Worm (Caenorhabditis elegans) whole organism, young adult: ENCODE results near the gene cct-7.

ENCODE experiments used
- F52B5.7 ChIP-seq: sonication (generic microtip); optimal IDR thresholded peaks from 2 replicates; lab custom pipeline; 2016; ENCODE audit warnings: mild to moderate bottlenecking, missing genetic modification characterization, missing compliant biosample characterization
- F55B11.4 ChIP-seq: sonication (generic microtip); optimal IDR thresholded peaks from 2 replicates; lab custom pipeline; 2016; ENCODE audit warnings: missing compliant biosample characterization, missing genetic modification characterization, borderline replicate concordance; ENCODE audit not compliant: insufficient read depth
- T26A5.8 ChIP-seq: sonication (generic microtip); optimal IDR thresholded peaks from 2 replicates; lab custom pipeline; 2016; ENCODE audit warnings: missing genetic modification characterization, missing compliant biosample characterization
- Y53F4B.3 ChIP-seq: fragments of 200-800 bp; sonication (Bioruptor generic); IDR thresholded peaks from 2 replicates; pipeline ENCODE4 v1.3.6; 2022; ENCODE audit warnings: missing genetic modification reagents, missing genetic modification characterization, missing compliant biosample characterization
- Y56A3A.18 ChIP-seq: fragments of 200-800 bp; sonication (Bioruptor generic); IDR thresholded peaks from 2 replicates; pipeline ENCODE4 v1.3.6; 2022; ENCODE audit warnings: missing genetic modification reagents, missing genetic modification characterization, missing compliant biosample characterization
- Y95B8A.8 ChIP-seq: fragments of 200-800 bp; sonication (Bioruptor generic); IDR thresholded peaks from 2 replicates; pipeline ENCODE4 v1.3.6; 2022; ENCODE audit warnings: missing genetic modification reagents, missing genetic modification characterization, missing compliant biosample characterization
- athp-1 ChIP-seq: sonication (generic microtip); optimal IDR thresholded peaks from 2 replicates; lab custom pipeline; 2017; ENCODE audit warnings: mild to moderate bottlenecking, missing genetic modification characterization, missing compliant biosample characterization
- attf-3 ChIP-seq: fragments of 200-800 bp; sonication (Bioruptor generic); conservative IDR thresholded peaks from 2 replicates; pipeline ENCODE4 v1.3.6; 2022; ENCODE audit warnings: missing genetic modification reagents, missing genetic modification characterization, missing compliant biosample characterization
- attf-6 ChIP-seq: fragments of 200-800 bp; sonication (Bioruptor generic); IDR thresholded peaks from 2 replicates; pipeline ENCODE4 v1.3.6; 2022; ENCODE audit warnings: missing genetic modification reagents, missing genetic modification characterization, missing compliant biosample characterization
- bed-2 ChIP-seq: fragments of 200-800 bp; sonication (Bioruptor generic); IDR thresholded peaks from 2 replicates; pipeline ENCODE4 v1.3.6; 2022; ENCODE audit warnings: missing genetic modification reagents, missing genetic modification characterization, missing compliant biosample characterization
- cebp-1 ChIP-seq, 2 experiments: fragments of 200-800 bp in 1 of 2; sonication (Bioruptor generic) in 1 of 2; sonication (generic microtip) in 1 of 2; IDR thresholded peaks in 1 of 2; optimal IDR thresholded peaks in 1 of 2; 2 replicates each; pipeline versions ENCODE4 v1.3.6 to Lab custom; 2017 to 2022; ENCODE audit warnings: missing compliant biosample characterization in 2 of 2, missing genetic modification characterization in 2 of 2, mild to moderate bottlenecking in 1 of 2, missing genetic modification reagents in 1 of 2, moderate library complexity in 1 of 2
- cebp-2 ChIP-seq: fragments of 200-800 bp; sonication (Bioruptor generic); IDR thresholded peaks from 2 replicates; pipeline ENCODE4 v1.3.6; 2022; ENCODE audit warnings: missing genetic modification characterization, missing compliant biosample characterization
- ceh-100 ChIP-seq: fragments of 200-800 bp; sonication (Bioruptor generic); IDR thresholded peaks from 2 replicates; pipeline ENCODE4 v1.3.6; 2022; ENCODE audit warnings: missing genetic modification reagents, missing genetic modification characterization, missing compliant biosample characterization
- ceh-40 ChIP-seq: fragments of 200-800 bp; sonication (Bioruptor generic); IDR thresholded peaks from 2 replicates; pipeline ENCODE4 v1.3.6; 2022; ENCODE audit warnings: missing genetic modification characterization, missing compliant biosample characterization
- dox-1 ChIP-seq: fragments of 200-800 bp; sonication (Bioruptor generic); IDR thresholded peaks from 2 replicates; pipeline ENCODE4 v1.3.6; 2022; ENCODE audit warnings: missing genetic modification reagents, missing genetic modification characterization, missing compliant biosample characterization
- efl-1 ChIP-seq: fragments of 150-350 bp; optimal IDR thresholded peaks from 2 replicates; lab custom pipeline; 2014; ENCODE audit warnings: missing biosample characterization, missing genetic modification reagents, missing genetic modification characterization
- egrh-3 ChIP-seq: fragments of 200-800 bp; sonication (Bioruptor generic); IDR thresholded peaks from 2 replicates; pipeline ENCODE4 v1.3.6; 2022; ENCODE audit warnings: missing genetic modification reagents, missing genetic modification characterization, missing compliant biosample characterization
- fkh-3 ChIP-seq: sonication (generic microtip); optimal IDR thresholded peaks from 2 replicates; lab custom pipeline; 2016; ENCODE audit warnings: mild to moderate bottlenecking, missing genetic modification characterization, missing compliant biosample characterization
- gei-17 ChIP-seq: fragments of 200-800 bp; sonication (Bioruptor generic); optimal IDR thresholded peaks from 2 replicates; lab custom pipeline; 2018; ENCODE audit warnings: mild to moderate bottlenecking, missing genetic modification characterization, missing compliant biosample characterization
- him-1 ChIP-seq: sonication (generic microtip); optimal IDR thresholded peaks from 2 replicates; lab custom pipeline; 2016; ENCODE audit warnings: missing genotype, missing genetic modification reagents, missing genetic modification characterization, missing compliant biosample characterization
- hlh-12 ChIP-seq: sonication (generic microtip); optimal IDR thresholded peaks from 2 replicates; lab custom pipeline; 2016; ENCODE audit warnings: missing genetic modification characterization, missing compliant biosample characterization
- hmg-1.2 ChIP-seq: fragments of 200-800 bp; sonication (Bioruptor generic); IDR thresholded peaks from 2 replicates; pipeline ENCODE4 v1.3.6; 2022; ENCODE audit warnings: missing genetic modification reagents, missing genetic modification characterization, missing compliant biosample characterization
- hmg-20 ChIP-seq: fragments of 200-800 bp; sonication (Bioruptor generic); IDR thresholded peaks from 2 replicates; pipeline ENCODE4 v1.3.6; 2022; ENCODE audit warnings: missing genetic modification reagents, missing genetic modification characterization, missing compliant biosample characterization
- let-607 ChIP-seq, 2 experiments: fragments of 200-800 bp in 1 of 2; sonication (Bioruptor generic) in 1 of 2; sonication (generic microtip) in 1 of 2; optimal IDR thresholded peaks; 2 replicates each; lab custom pipeline; 2016 to 2018; ENCODE audit warnings: mild to moderate bottlenecking in 2 of 2, missing compliant biosample characterization in 2 of 2, missing genetic modification characterization in 2 of 2, moderate library complexity in 2 of 2, missing genotype in 1 of 2
- lin-26 ChIP-seq: fragments of 200-800 bp; sonication (Bioruptor generic); IDR thresholded peaks from 2 replicates; pipeline ENCODE4 v1.3.6; 2022; ENCODE audit warnings: missing genetic modification reagents, missing genetic modification characterization, missing compliant biosample characterization
- lin-54 ChIP-seq: fragments of 200-800 bp; sonication (Bioruptor generic); optimal IDR thresholded peaks from 2 replicates; lab custom pipeline; 2018; ENCODE audit warnings: mild to moderate bottlenecking, missing genetic modification characterization, missing compliant biosample characterization
- lir-1 ChIP-seq: fragments of 200-800 bp; sonication (Bioruptor generic); conservative IDR thresholded peaks from 2 replicates; pipeline ENCODE4 v1.3.6; 2022; ENCODE audit warnings: missing genetic modification reagents, missing genetic modification characterization, missing compliant biosample characterization
- lsl-1 ChIP-seq: fragments of 200-800 bp; sonication (Bioruptor generic); optimal IDR thresholded peaks from 2 replicates; lab custom pipeline; 2018; ENCODE audit warnings: mild to moderate bottlenecking, missing genetic modification characterization, moderate library complexity, missing compliant biosample characterization
- lsy-27 ChIP-seq: sonication (generic microtip); optimal IDR thresholded peaks from 2 replicates; lab custom pipeline; 2017; ENCODE audit warnings: missing genetic modification characterization, mild to moderate bottlenecking, missing compliant biosample characterization, antibody characterized with exemption, missing genotype, borderline replicate concordance; ENCODE audit not compliant: insufficient read depth
- madf-6 ChIP-seq: fragments of 200-800 bp; sonication (Bioruptor generic); IDR thresholded peaks from 2 replicates; pipeline ENCODE4 v1.3.6; 2022; ENCODE audit warnings: missing genetic modification reagents, missing genetic modification characterization, missing compliant biosample characterization
- madf-8 ChIP-seq: fragments of 200-800 bp; sonication (Bioruptor generic); conservative IDR thresholded peaks from 2 replicates; pipeline ENCODE4 v1.3.6; 2022; ENCODE audit warnings: missing genetic modification reagents, missing genetic modification characterization, missing compliant biosample characterization
- mcd-1 ChIP-seq: fragments of 200-800 bp; sonication (Bioruptor generic); IDR thresholded peaks from 2 replicates; pipeline ENCODE4 v1.3.6; 2022; ENCODE audit warnings: missing genetic modification reagents, missing genetic modification characterization, missing compliant biosample characterization
- mel-28 ChIP-seq: sonication (generic microtip); optimal IDR thresholded peaks from 2 replicates; lab custom pipeline; 2016; ENCODE audit warnings: borderline replicate concordance, mild to moderate bottlenecking, missing genetic modification characterization, missing compliant biosample characterization
- pbrm-1 ChIP-seq: fragments of 200-800 bp; sonication (Bioruptor generic); IDR thresholded peaks from 2 replicates; pipeline ENCODE4 v1.3.6; 2022; ENCODE audit warnings: missing genetic modification reagents, missing genetic modification characterization, missing compliant biosample characterization
- pha-4 ChIP-seq: fragments of 150-350 bp; sonication (generic microtip); optimal IDR thresholded peaks from 2 replicates; lab custom pipeline; 2014; ENCODE audit warnings: missing biosample characterization, missing genetic modification reagents, missing genetic modification characterization
- repo-1 ChIP-seq: sonication (generic microtip); optimal IDR thresholded peaks from 2 replicates; lab custom pipeline; 2017; ENCODE audit warnings: mild to moderate bottlenecking, missing genetic modification characterization, missing compliant biosample characterization
- sptf-2 ChIP-seq: fragments of 200-800 bp; sonication (Bioruptor generic); optimal IDR thresholded peaks from 2 replicates; lab custom pipeline; 2018; ENCODE audit warnings: mild to moderate bottlenecking, missing genetic modification characterization, missing compliant biosample characterization
- tbp1 ChIP-seq: fragments of 200-800 bp; sonication (Bioruptor generic); optimal IDR thresholded peaks from 2 replicates; lab custom pipeline; 2018; ENCODE audit warnings: mild to moderate bottlenecking, missing genetic modification characterization, missing compliant biosample characterization
- unc-62 ChIP-seq: fragments of 150-350 bp; optimal IDR thresholded peaks from 2 replicates; lab custom pipeline; 2014; ENCODE audit warnings: missing biosample characterization, missing genetic modification reagents, missing genetic modification characterization
- ztf-18 ChIP-seq: sonication (generic microtip); optimal IDR thresholded peaks from 2 replicates; lab custom pipeline; 2016; ENCODE audit warnings: missing genotype, mild to moderate bottlenecking, missing genetic modification characterization, missing compliant biosample characterization
- ztf-6 ChIP-seq: fragments of 200-800 bp; sonication (Bioruptor generic); IDR thresholded peaks from 2 replicates; pipeline ENCODE4 v1.3.6; 2022; ENCODE audit warnings: missing genetic modification reagents, missing genetic modification characterization, missing compliant biosample characterization

Gene cct-7

ce11 chrV:1857840-1858239 lies 14.2 kb upstream of the cct-7 start:
- TF ChIP-seq ztf-6 (GFP tag; lab: Robert Waterston, UW) (no peak), let-607 (tag; optimal IDR thresholded peaks at IDR 0.05; lab: Kevin White, UChicago) (no peak), efl-1 (GFP tag; lab: Kevin White, UChicago) (no peak), gei-17 (GFP tag; lab: Kevin White, UChicago) (no peak), lsy-27 (tag; lab: Kevin White, UChicago) (no peak), lir-1 (GFP tag; lab: Robert Waterston, UW) (no peak), lin-54 (GFP tag; lab: Kevin White, UChicago) (no peak), dox-1 (GFP tag; lab: Robert Waterston, UW) (no peak), Y95B8A.8 (GFP tag; lab: Robert Waterston, UW) (no peak), Y53F4B.3 (no peak), sptf-2 (no peak), T26A5.8 (no peak)

DNA sequence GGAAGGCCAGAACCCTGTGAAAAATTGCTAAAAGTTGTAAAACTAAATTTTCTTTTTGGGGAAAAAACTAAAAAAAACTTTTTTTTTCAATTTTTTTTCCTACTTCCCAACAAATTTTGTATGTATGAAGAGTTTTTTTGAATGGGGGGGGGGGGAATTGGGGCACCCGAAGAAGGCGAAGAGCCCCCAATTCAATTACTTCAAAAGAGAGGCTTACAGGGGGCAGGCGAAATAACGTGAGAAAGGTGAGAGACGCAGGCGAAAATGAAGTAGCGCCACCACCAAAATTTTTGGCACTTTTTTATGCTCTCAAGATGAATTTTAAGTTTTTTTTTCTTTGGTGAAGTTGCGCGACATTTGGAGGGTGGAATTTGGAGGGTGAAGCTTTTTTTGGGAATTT lies 9.1 kb upstream of the cct-7 start:
- peak; percentile 6 for TF ChIP-seq athp-1 (tag; lab: Kevin White, UChicago)
- no peak for TF ChIP-seq cebp-2 (GFP tag; lab: Robert Waterston, UW)

ce11 chrV:1864997-1865396 lies 7.0 kb upstream of the cct-7 start:
- TF ChIP-seq F55B11.4 (tag; lab: Kevin White, UChicago) = no peak
- TF ChIP-seq hmg-1.2 (GFP tag; lab: Robert Waterston, UW) = no peak
- TF ChIP-seq ceh-40 = no peak
- TF ChIP-seq attf-3 = no peak
- no peak for TF ChIP-seq lin-26
- TF ChIP-seq mcd-1 (GFP tag; lab: Robert Waterston, UW) = no peak
- TF ChIP-seq F52B5.7 = no peak
- no peak for TF ChIP-seq dox-1 (GFP tag; lab: Robert Waterston, UW)
- TF ChIP-seq madf-8 (GFP tag; lab: Robert Waterston, UW) = no peak
- TF ChIP-seq unc-62 = no peak
- TF ChIP-seq, all 124 proteins: peak for 0

DNA sequence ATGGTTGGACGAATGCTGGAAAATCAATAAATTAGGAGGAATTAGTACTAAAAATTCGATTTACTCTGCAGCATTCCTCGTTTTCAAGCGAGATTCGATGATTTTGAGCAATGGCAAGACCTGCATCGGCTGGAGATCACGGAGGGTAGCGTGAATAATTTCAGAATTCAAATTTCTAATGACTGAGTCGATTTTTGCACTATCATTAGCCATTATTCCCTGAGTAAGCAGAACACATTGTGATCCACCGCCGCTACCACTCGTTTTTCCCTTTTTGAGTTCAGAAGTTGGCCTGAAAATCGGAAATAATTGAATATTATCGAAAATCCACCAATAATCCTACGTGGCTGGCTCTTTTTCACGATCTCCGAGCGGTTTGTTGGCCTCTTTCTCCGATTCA lies 4.0 kb upstream of the cct-7 start:
- TF ChIP-seq pha-4 (tag; lab: Kevin White, UChicago) (no peak), bed-2 (GFP tag; lab: Robert Waterston, UW) (no peak), fkh-3 (tag; lab: Kevin White, UChicago) (no peak), Y95B8A.8 (GFP tag; lab: Robert Waterston, UW) (no peak)

DNA sequence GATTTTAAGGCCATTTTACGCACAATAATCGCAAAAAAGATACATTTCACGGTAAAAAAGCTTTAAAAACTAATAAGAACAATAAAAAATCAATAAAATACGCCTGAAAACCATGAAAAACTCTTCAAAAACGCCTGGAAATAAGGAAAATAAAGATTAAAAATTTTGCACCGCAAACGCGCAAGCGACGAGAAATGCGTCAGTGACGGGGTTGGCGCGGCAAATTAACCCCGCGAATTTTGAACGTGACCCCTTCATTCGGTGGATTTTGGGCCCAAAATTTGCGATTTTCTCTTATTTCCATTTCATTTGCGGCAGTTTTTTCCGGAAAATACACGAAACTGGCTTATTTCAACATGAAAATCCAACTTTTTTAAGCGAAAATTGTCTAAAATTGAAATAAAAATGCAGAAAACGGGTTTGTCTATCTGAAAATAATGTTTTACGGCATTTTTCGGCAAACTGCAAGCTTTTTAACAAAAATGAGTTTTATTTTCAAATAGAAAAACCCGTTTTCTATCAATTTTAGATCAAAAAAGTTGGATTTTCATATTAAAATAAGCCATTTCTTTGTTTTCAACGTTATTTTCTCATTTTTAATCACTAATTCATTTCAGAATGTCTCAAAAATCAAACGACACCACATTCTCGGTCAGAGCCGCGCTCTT lies 3.3 kb upstream of the cct-7 start, which contains the start of gene knl-3:
Gene knl-3 (plus strand): TSS at position 618 of the 668 bp plus-strand sequence.
- peak; percentile 100 for TF ChIP-seq ztf-18 (tag; lab: Kevin White, UChicago)
- peak; percentile 87 for TF ChIP-seq hmg-20 (GFP tag; lab: Robert Waterston, UW)
- TF ChIP-seq pbrm-1 (GFP tag; lab: Robert Waterston, UW) = peak; percentile 93
- peak; percentile 97 for TF ChIP-seq dox-1 (GFP tag; lab: Robert Waterston, UW)
- TF ChIP-seq cebp-2 (GFP tag; lab: Robert Waterston, UW) = no peak
- TF ChIP-seq repo-1 (tag; lab: Kevin White, UChicago) = peak; percentile 72
- TF ChIP-seq fkh-3 (tag; lab: Kevin White, UChicago) = no peak
- peak; percentile 68 for TF ChIP-seq him-1 (tag; lab: Kevin White, UChicago)
- peak; percentile 84 for TF ChIP-seq attf-6 (GFP tag; lab: Robert Waterston, UW)
- peak; percentile 35 for TF ChIP-seq mel-28 (tag; lab: Kevin White, UChicago)
- peak; percentile 98 for TF ChIP-seq madf-6 (GFP tag; lab: Robert Waterston, UW)
- TF ChIP-seq cebp-1 (GFP tag; IDR thresholded peaks at IDR 0.05; lab: Robert Waterston, UW) = no peak
- TF ChIP-seq cebp-1 (tag; optimal IDR thresholded peaks at IDR 0.05; lab: Kevin White, UChicago) = peak; percentile 88
- peak; percentile 64; the same call in 1 of the 2 replicates for TF ChIP-seq lin-26
- no peak for TF ChIP-seq hlh-12 (tag; lab: Kevin White, UChicago)
- TF ChIP-seq lsl-1 (GFP tag; lab: Kevin White, UChicago) = peak; percentile 85
- peak; percentile 72 for TF ChIP-seq tbp1
- TF ChIP-seq Y56A3A.18 (GFP tag; lab: Robert Waterston, UW) = peak; percentile 92
- peak; percentile 89 for TF ChIP-seq ceh-100 (GFP tag; lab: Robert Waterston, UW)
- peak; percentile 42; the same call in 1 of the 2 replicates for TF ChIP-seq egrh-3 (GFP tag; lab: Robert Waterston, UW)
